Fruit fly (Drosophila melanogaster): ENCODE data around the gene CG13643.

The CG13643 gene

dm6 chr3R:24876843-24877457 is 28.9 kb downstream of the CG13643 start, which contains the start of the genes CG11089 and CG31381 (continued):
- peak; percentile 32 for TF ChIP-seq Meics (GFP tag; optimal IDR thresholded peaks at IDR 0.05)
- TF ChIP-seq CG16779 (GFP tag; IDR thresholded peaks at IDR 0.05), result no peak
- TF ChIP-seq CG12769 (tag; optimal IDR thresholded peaks at IDR 0.05), result no peak
- peak; percentile 37 for TF ChIP-seq run (tag; optimal IDR thresholded peaks at IDR 0.05)
- no peak for TF ChIP-seq Hr39 (optimal IDR thresholded peaks at IDR 0.05)
- no peak for TF ChIP-seq CG15073 (GFP tag; optimal IDR thresholded peaks at IDR 0.05)
- TF ChIP-seq Elba2 (GFP tag; optimal IDR thresholded peaks at IDR 0.05), result peak; percentile 13
- peak; percentile 36 for TF ChIP-seq nmo (GFP tag; optimal IDR thresholded peaks at IDR 0.05)
- 0 out of 3 replicates have a peak, but pooled peaks have one; percentile 3 for TF ChIP-seq croc (GFP tag; conservative IDR thresholded peaks at IDR 0.05)
- peak; percentile 46 for TF ChIP-seq CG9727 (GFP tag; optimal IDR thresholded peaks at IDR 0.05)
- peak; percentile 22 for TF ChIP-seq MESR4 (GFP tag; optimal IDR thresholded peaks at IDR 0.05)
- TF ChIP-seq CG15514 (GFP tag; optimal IDR thresholded peaks at IDR 0.05), result peak; percentile 83
- TF ChIP-seq phol (tag; optimal IDR thresholded peaks at IDR 0.05), result peak; percentile 21
- no peak for TF ChIP-seq sc (optimal IDR thresholded peaks at IDR 0.05)
- no peak for TF ChIP-seq sc (GFP tag; optimal IDR thresholded peaks at IDR 0.05)
- peak; percentile 14 for TF ChIP-seq Ets65A (GFP tag)
- TF ChIP-seq CG30020 (tag; optimal IDR thresholded peaks at IDR 0.05), result peak; percentile 2
- no peak for TF ChIP-seq sens-2 (GFP tag; IDR thresholded peaks at IDR 0.05)
- no peak for TF ChIP-seq ind (GFP tag; optimal IDR thresholded peaks at IDR 0.05)
- TF ChIP-seq dm (GFP tag; optimal IDR thresholded peaks at IDR 0.05), result peak; percentile 89
- TF ChIP-seq CG12104 (GFP tag; optimal IDR thresholded peaks at IDR 0.05), result peak; percentile 38
- TF ChIP-seq scrt (GFP tag; optimal IDR thresholded peaks at IDR 0.05), result peak; percentile 84
- peak; percentile 32 for TF ChIP-seq Dek (tag; optimal IDR thresholded peaks at IDR 0.05)
- TF ChIP-seq Pdp1 (GFP tag; optimal IDR thresholded peaks at IDR 0.05), result no peak
- peak; percentile 24 for TF ChIP-seq CG7556 (GFP tag; optimal IDR thresholded peaks at IDR 0.05)
- TF ChIP-seq Ets97D (GFP tag; optimal IDR thresholded peaks at IDR 0.05), result peak; percentile 44
- no peak for TF ChIP-seq CG7745 (tag; optimal IDR thresholded peaks at IDR 0.05)
- peak; percentile 16; the same call in 1 of the 2 replicates for TF ChIP-seq unc-4 (GFP tag; IDR thresholded peaks at IDR 0.05; ENCODE audit: partially characterized antibody)
- TF ChIP-seq mam (GFP tag; optimal IDR thresholded peaks at IDR 0.05), result no peak
- 0 out of 2 replicates have a peak, but pooled peaks have one; percentile 7 for TF ChIP-seq CG31441 (GFP tag; IDR thresholded peaks at IDR 0.05)
- TF ChIP-seq Scr (GFP tag; IDR thresholded peaks at IDR 0.05; ENCODE audit: partially characterized antibody), result 0 out of 2 replicates have a peak, but pooled peaks have one; percentile 4
- no peak for TF ChIP-seq toy (GFP tag; IDR thresholded peaks at IDR 0.05)
- peak; percentile 11 for TF ChIP-seq grn (GFP tag; optimal IDR thresholded peaks at IDR 0.05)
- TF ChIP-seq CG13424 (tag; optimal IDR thresholded peaks at IDR 0.05), result peak; percentile 25
- peak; percentile 34 for TF ChIP-seq trem (tag; optimal IDR thresholded peaks at IDR 0.05)
- TF ChIP-seq Sin3A (optimal IDR thresholded peaks at IDR 0.05), result peak; percentile 6
- peak; percentile 61 for TF ChIP-seq CG12391 (tag; optimal IDR thresholded peaks at IDR 0.05)
- no peak for TF ChIP-seq lov (optimal IDR thresholded peaks at IDR 0.05)
- TF ChIP-seq lov (GFP tag; IDR thresholded peaks at IDR 0.05), result no peak
- no peak for TF ChIP-seq lmd (GFP tag; IDR thresholded peaks at IDR 0.05)
- TF ChIP-seq her (GFP tag; optimal IDR thresholded peaks at IDR 0.05), result no peak
- TF ChIP-seq CG10267 (tag; optimal IDR thresholded peaks at IDR 0.05), result peak; percentile 45
- peak; percentile 14 for TF ChIP-seq CG6683 (GFP tag; optimal IDR thresholded peaks at IDR 0.05)
- peak; percentile 99 for TF ChIP-seq kah (GFP tag; optimal IDR thresholded peaks at IDR 0.05)
- no peak for TF ChIP-seq Fer1 (GFP tag; optimal IDR thresholded peaks at IDR 0.05)
- peak; percentile 45 for TF ChIP-seq caup (GFP tag; optimal IDR thresholded peaks at IDR 0.05; ENCODE audit: severe bottlenecking)
- peak; percentile 4 for TF ChIP-seq lbe (GFP tag; optimal IDR thresholded peaks at IDR 0.05)
- no peak for TF ChIP-seq az2 (GFP tag; optimal IDR thresholded peaks at IDR 0.05)
